ENCODE assay signal across 1 fruit fly cellular context in genomic region chr2L:6424198-6424597, dm6.
A peak's percentile ranks its signal among the peaks of the same experiment; 100 is the strongest.
TF ChIP-seq lines count a peak whose summit lies in the region.

Fic (plus strand) TSS chr2L:6424336.

TF ChIP-seq in whole organism, embryonic, 481 proteins besides CTCF, POLR2A, EP300 and RAD21 (continued from another document):
- peak; percentile 69; the same call in 2 of the 4 replicates for TF ChIP-seq chinmo (GFP tag; IDR thresholded peaks at IDR 0.05; lab: Robert Waterston, UW; ENCODE audit: partially characterized antibody)
- TF ChIP-seq CG12299 (tag; optimal IDR thresholded peaks at IDR 0.05; lab: Kevin White, UChicago): no peak
- TF ChIP-seq Bgb (GFP tag; IDR thresholded peaks at IDR 0.05; lab: Robert Waterston, UW; ENCODE audit: partially characterized antibody): no peak
- peak; percentile 57 for TF ChIP-seq Dp (GFP tag; optimal IDR thresholded peaks at IDR 0.05; lab: Kevin White, UChicago)
- TF ChIP-seq wek (GFP tag; optimal IDR thresholded peaks at IDR 0.05; lab: Kevin White, UChicago): no peak
- TF ChIP-seq Elba2 (GFP tag; optimal IDR thresholded peaks at IDR 0.05; lab: Kevin White, UChicago): no peak
- peak in 1 of 2 experiments; percentile 75 for TF ChIP-seq tll (GFP tag; optimal IDR thresholded peaks at IDR 0.05; lab: Kevin White, UChicago)
- TF ChIP-seq stwl (tag; optimal IDR thresholded peaks at IDR 0.05; lab: Kevin White, UChicago): peak; percentile 87
- TF ChIP-seq kay (GFP tag; optimal IDR thresholded peaks at IDR 0.05; lab: Kevin White, UChicago): no peak
- peak; percentile 28; the same call in 1 of the 2 replicates for TF ChIP-seq tna (GFP tag; IDR thresholded peaks at IDR 0.05; lab: Robert Waterston, UW; ENCODE audit: partially characterized antibody)
- TF ChIP-seq Doc2 (GFP tag; IDR thresholded peaks at IDR 0.05; lab: Robert Waterston, UW): no peak
- TF ChIP-seq dm (GFP tag; optimal IDR thresholded peaks at IDR 0.05; lab: Kevin White, UChicago): peak; percentile 32
- peak; percentile 60 for TF ChIP-seq E2f2 (GFP tag; IDR thresholded peaks at IDR 0.05; lab: Robert Waterston, UW)
- TF ChIP-seq trem (tag; optimal IDR thresholded peaks at IDR 0.05; lab: Kevin White, UChicago): peak; percentile 16
- TF ChIP-seq Atf6 (GFP tag; IDR thresholded peaks at IDR 0.05; lab: Robert Waterston, UW): 0 out of 2 replicates have a peak, but pooled peaks have one; percentile 18
- TF ChIP-seq CG9932 (GFP tag; IDR thresholded peaks at IDR 0.05; lab: Robert Waterston, UW): no peak
- no peak for TF ChIP-seq NC2α (GFP tag; optimal IDR thresholded peaks at IDR 0.05; lab: Kevin White, UChicago)
- TF ChIP-seq CG13287 (GFP tag; IDR thresholded peaks at IDR 0.05; lab: Robert Waterston, UW; ENCODE audit: partially characterized antibody): peak; percentile 58; the same call in 1 of the 2 replicates
- no peak for TF ChIP-seq CG5245 (GFP tag; optimal IDR thresholded peaks at IDR 0.05; lab: Kevin White, UChicago)
- TF ChIP-seq Xbp1 (GFP tag; optimal IDR thresholded peaks at IDR 0.05; lab: Kevin White, UChicago): peak; percentile 90
- peak; percentile 67 for TF ChIP-seq CG4617 (GFP tag; optimal IDR thresholded peaks at IDR 0.05; lab: Kevin White, UChicago; ENCODE audit: borderline replicate concordance)
- peak; percentile 43 for TF ChIP-seq pzg (GFP tag; optimal IDR thresholded peaks at IDR 0.05; lab: Kevin White, UChicago)
- peak; percentile 97 for TF ChIP-seq CG17385 (GFP tag; optimal IDR thresholded peaks at IDR 0.05; lab: Kevin White, UChicago)
- TF ChIP-seq ham (GFP tag; IDR thresholded peaks at IDR 0.05; lab: Robert Waterston, UW): no peak
- peak; percentile 0 for TF ChIP-seq CG17829 (tag; optimal IDR thresholded peaks at IDR 0.05; lab: Kevin White, UChicago)
- TF ChIP-seq CG8388 (GFP tag; optimal IDR thresholded peaks at IDR 0.05; lab: Kevin White, UChicago): no peak
- TF ChIP-seq NFAT (GFP tag; IDR thresholded peaks at IDR 0.05; lab: Robert Waterston, UW): no peak
- TF ChIP-seq CG9797 (GFP tag; optimal IDR thresholded peaks at IDR 0.05; lab: Kevin White, UChicago): peak; percentile 68
- TF ChIP-seq Ada2b (GFP tag; IDR thresholded peaks at IDR 0.05; lab: Robert Waterston, UW): no peak
- peak; percentile 55 for TF ChIP-seq gfzf (GFP tag; optimal IDR thresholded peaks at IDR 0.05; lab: Kevin White, UChicago)
- no peak for TF ChIP-seq scrt (GFP tag; optimal IDR thresholded peaks at IDR 0.05; lab: Kevin White, UChicago)
- no peak for TF ChIP-seq TFAM (GFP tag; optimal IDR thresholded peaks at IDR 0.05; lab: Kevin White, UChicago)
- TF ChIP-seq CG9437 (GFP tag; optimal IDR thresholded peaks at IDR 0.05; lab: Kevin White, UChicago): peak; percentile 25
- no peak for TF ChIP-seq otp (GFP tag; IDR thresholded peaks at IDR 0.05; lab: Robert Waterston, UW)
- no peak for TF ChIP-seq CG7786 (GFP tag; optimal IDR thresholded peaks at IDR 0.05; lab: Kevin White, UChicago)
- TF ChIP-seq ac (GFP tag; optimal IDR thresholded peaks at IDR 0.05; lab: Kevin White, UChicago): no peak
- 0 out of 3 replicates have a peak, but pooled peaks have one; percentile 18 for TF ChIP-seq CG2199 (GFP tag; IDR thresholded peaks at IDR 0.05; lab: Robert Waterston, UW)
- TF ChIP-seq CG12659 (GFP tag; optimal IDR thresholded peaks at IDR 0.05; lab: Kevin White, UChicago): peak; percentile 4
- TF ChIP-seq Trl (optimal IDR thresholded peaks at IDR 0.05; lab: Kevin White, UChicago): no peak
- no peak for TF ChIP-seq Trl (GFP tag; optimal IDR thresholded peaks at IDR 0.05; lab: Kevin White, UChicago)
- no peak for TF ChIP-seq bab2 (GFP tag; optimal IDR thresholded peaks at IDR 0.05; lab: Kevin White, UChicago)
- TF ChIP-seq CG11696 (GFP tag; IDR thresholded peaks at IDR 0.05; lab: Robert Waterston, UW): no peak
- TF ChIP-seq CG5180 (GFP tag; optimal IDR thresholded peaks at IDR 0.05; lab: Kevin White, UChicago): peak; percentile 37
- no peak for TF ChIP-seq CG12155 (GFP tag; optimal IDR thresholded peaks at IDR 0.05; lab: Kevin White, UChicago)
- TF ChIP-seq pfk (GFP tag; optimal IDR thresholded peaks at IDR 0.05; lab: Kevin White, UChicago): peak; percentile 92
- peak; percentile 35; the same call in 1 of the 3 replicates for TF ChIP-seq Opbp (GFP tag; IDR thresholded peaks at IDR 0.05; lab: Robert Waterston, UW; ENCODE audit: partially characterized antibody)
- no peak for TF ChIP-seq ftz-f1 (GFP tag; optimal IDR thresholded peaks at IDR 0.05; lab: Kevin White, UChicago)
- TF ChIP-seq CG13424 (tag; optimal IDR thresholded peaks at IDR 0.05; lab: Kevin White, UChicago): no peak
- TF ChIP-seq Dfd (GFP tag; optimal IDR thresholded peaks at IDR 0.05; lab: Kevin White, UChicago): no peak
